Worm (Caenorhabditis elegans): Measurements from ENCODE around the gene hacl-1.

- TF ChIP-seq him-1 (tag; optimal IDR thresholded peaks at IDR 0.05) (no peak), W03F9.2 (tag; optimal IDR thresholded peaks at IDR 0.05) (no peak), dao-5 (tag; optimal IDR thresholded peaks at IDR 0.05) (no peak)
These were observed 42.7 kb upstream of the hacl-1 start for ce11 chrII:11535429-11535828.

All from whole organism, L4/young adult.